Fruit fly (Drosophila melanogaster) whole organism, prepupa: Measurements from ENCODE around the gene CG14050.

ENCODE experiments used
- Blimp-1 ChIP-seq: fragments of 200-800 bp; sonication (Bioruptor generic); optimal IDR thresholded peaks from 3 replicates; lab custom pipeline; 2017; ENCODE audit warnings: missing biosample characterization, missing genetic modification characterization, mild to moderate bottlenecking, moderate library complexity, missing genetic modification reagents
- CG10631 ChIP-seq: fragments of 200-800 bp; sonication (Bioruptor generic); optimal IDR thresholded peaks from 2 replicates; lab custom pipeline; 2016; ENCODE audit warnings: missing biosample characterization, missing genetic modification characterization
- CG10669 ChIP-seq: fragments of 200-800 bp; sonication (Bioruptor generic); optimal IDR thresholded peaks from 3 replicates; lab custom pipeline; 2018; ENCODE audit warnings: missing biosample characterization, mild to moderate bottlenecking, missing genetic modification characterization, moderate library complexity
- CG15336 ChIP-seq: fragments of 200-800 bp; sonication (Bioruptor generic); IDR thresholded peaks from 2 replicates; pipeline ENCODE4 v1.3.6; 2022; ENCODE audit warnings: missing biosample characterization, missing genetic modification characterization
- CG1621 ChIP-seq: fragments of 200-800 bp; sonication (Bioruptor generic); optimal IDR thresholded peaks from 3 replicates; lab custom pipeline; 2018; ENCODE audit warnings: missing biosample characterization, mild to moderate bottlenecking, missing genetic modification characterization
- CG16779 ChIP-seq: fragments of 200-800 bp; sonication (Bioruptor generic); optimal IDR thresholded peaks from 3 replicates; lab custom pipeline; 2017; ENCODE audit warnings: missing biosample characterization, mild to moderate bottlenecking, missing genetic modification characterization
- CG3032 ChIP-seq: fragments of 200-800 bp; optimal IDR thresholded peaks from 2 replicates; lab custom pipeline; 2019; ENCODE audit warnings: missing biosample characterization, mild to moderate bottlenecking, missing genetic modification characterization, moderate library complexity
- CG31627 ChIP-seq: fragments of 200-800 bp; sonication (Bioruptor generic); optimal IDR thresholded peaks from 3 replicates; lab custom pipeline; 2016; ENCODE audit warnings: missing biosample characterization, missing genetic modification characterization
- CG32006 ChIP-seq: fragments of 200-800 bp; sonication (Bioruptor generic); optimal IDR thresholded peaks from 3 replicates; lab custom pipeline; 2017; ENCODE audit warnings: missing biosample characterization, mild to moderate bottlenecking, missing genetic modification characterization
- CG34406 ChIP-seq: fragments of 200-800 bp; sonication (Bioruptor generic); optimal IDR thresholded peaks from 3 replicates; lab custom pipeline; 2016; ENCODE audit warnings: missing biosample characterization, missing genetic modification characterization
- CG4318 ChIP-seq: fragments of 200-800 bp; sonication (Bioruptor generic); optimal IDR thresholded peaks from 3 replicates; lab custom pipeline; 2017; ENCODE audit warnings: missing biosample characterization, mild to moderate bottlenecking, missing genetic modification characterization
- CG6163 ChIP-seq: fragments of 200-800 bp; sonication (Bioruptor generic); IDR thresholded peaks from 3 replicates; pipeline ENCODE4 v1.3.6; 2022; ENCODE audit warnings: missing biosample characterization, missing genetic modification characterization
- CG6792 ChIP-seq: fragments of 200-800 bp; sonication (Bioruptor generic); optimal IDR thresholded peaks from 3 replicates; lab custom pipeline; 2016; ENCODE audit warnings: missing biosample characterization, missing genetic modification characterization
- CG6808 ChIP-seq: fragments of 200-800 bp; sonication (Bioruptor generic); optimal IDR thresholded peaks from 3 replicates; lab custom pipeline; 2017; ENCODE audit warnings: missing biosample characterization, missing genetic modification characterization, mild to moderate bottlenecking, moderate library complexity, missing genetic modification reagents
- CG6854 ChIP-seq: fragments of 200-800 bp; sonication (Bioruptor generic); optimal IDR thresholded peaks from 2 replicates; lab custom pipeline; 2017; ENCODE audit warnings: missing biosample characterization, mild to moderate bottlenecking, missing genetic modification characterization
- CG8119 ChIP-seq: fragments of 200-800 bp; sonication (Bioruptor generic); IDR thresholded peaks from 3 replicates; pipeline ENCODE4 v1.3.6; 2022; ENCODE audit warnings: missing biosample characterization, missing genetic modification characterization
- CG8632 ChIP-seq: fragments of 200-800 bp; sonication (Bioruptor generic); optimal IDR thresholded peaks from 3 replicates; lab custom pipeline; 2016; ENCODE audit warnings: missing biosample characterization, missing genetic modification characterization
- Eip75B ChIP-seq: fragments of 200-800 bp; sonication (Bioruptor generic); optimal IDR thresholded peaks from 3 replicates; lab custom pipeline; 2016; ENCODE audit warnings: missing biosample characterization, missing genetic modification characterization
- Eip78C ChIP-seq: fragments of 200-800 bp; sonication (Bioruptor generic); peaks from one replicate; lab custom pipeline; 2016; ENCODE audit warnings: missing biosample characterization, missing genetic modification characterization
- Eip93F ChIP-seq: fragments of 200-800 bp; sonication (Bioruptor generic); optimal IDR thresholded peaks from 2 replicates; lab custom pipeline; 2016; ENCODE audit warnings: missing biosample characterization, mild to moderate bottlenecking, missing genetic modification characterization
- Ets21C ChIP-seq: fragments of 200-800 bp; sonication (Bioruptor generic); optimal IDR thresholded peaks from 3 replicates; lab custom pipeline; 2016; ENCODE audit warnings: missing biosample characterization, missing genetic modification characterization
- Ets96B ChIP-seq: fragments of 200-800 bp; optimal IDR thresholded peaks from 2 replicates; lab custom pipeline; 2019; ENCODE audit warnings: missing biosample characterization, mild to moderate bottlenecking, missing genetic modification characterization, moderate library complexity
- Gug ChIP-seq: fragments of 200-800 bp; sonication (Bioruptor generic); IDR thresholded peaks from 2 replicates; pipeline ENCODE4 v1.3.6; 2022; ENCODE audit warnings: missing biosample characterization, missing genetic modification characterization
- Hr39 ChIP-seq: fragments of 200-800 bp; sonication (Bioruptor generic); optimal IDR thresholded peaks from 2 replicates; lab custom pipeline; 2016; ENCODE audit warnings: missing biosample characterization, missing genetic modification characterization
- Lpt ChIP-seq: fragments of 200-800 bp; sonication (Bioruptor generic); optimal IDR thresholded peaks from 3 replicates; lab custom pipeline; 2016; ENCODE audit warnings: missing biosample characterization, missing genetic modification characterization
- Met ChIP-seq: fragments of 200-800 bp; sonication (Bioruptor generic); optimal IDR thresholded peaks from 3 replicates; lab custom pipeline; 2016; ENCODE audit warnings: missing biosample characterization, missing genetic modification characterization
- OdsH ChIP-seq: fragments of 200-800 bp; sonication (Bioruptor generic); optimal IDR thresholded peaks from 3 replicates; lab custom pipeline; 2016; ENCODE audit warnings: missing biosample characterization, missing genetic modification characterization
- Smox ChIP-seq: fragments of 200-800 bp; sonication (Bioruptor generic); optimal IDR thresholded peaks from 3 replicates; lab custom pipeline; 2016; ENCODE audit warnings: missing biosample characterization, missing genetic modification characterization
- Sox102F ChIP-seq: fragments of 200-800 bp; sonication (Bioruptor generic); optimal IDR thresholded peaks from 2 replicates; lab custom pipeline; 2016; ENCODE audit warnings: missing biosample characterization, mild to moderate bottlenecking, missing genetic modification characterization
- Sox14 ChIP-seq: fragments of 200-800 bp; sonication (Bioruptor generic); optimal IDR thresholded peaks from 3 replicates; lab custom pipeline; 2016; ENCODE audit warnings: missing biosample characterization, missing genetic modification characterization
- cyc ChIP-seq: fragments of 200-800 bp; sonication (Bioruptor generic); optimal IDR thresholded peaks from 3 replicates; lab custom pipeline; 2016; ENCODE audit warnings: missing biosample characterization, missing genetic modification characterization
- dac ChIP-seq: fragments of 200-800 bp; sonication (Bioruptor generic); optimal IDR thresholded peaks from 2 replicates; lab custom pipeline; 2017; ENCODE audit warnings: missing biosample characterization, mild to moderate bottlenecking, missing genetic modification characterization
- dsx ChIP-seq: fragments of 200-800 bp; optimal IDR thresholded peaks from 3 replicates; lab custom pipeline; 2019; ENCODE audit warnings: missing biosample characterization, mild to moderate bottlenecking, missing genetic modification characterization, moderate library complexity; ENCODE audit not compliant: poor library complexity, severe bottlenecking
- eg ChIP-seq: fragments of 200-800 bp; sonication (Bioruptor generic); IDR thresholded peaks from 3 replicates; pipeline ENCODE4 v1.3.6; 2022; ENCODE audit warnings: missing biosample characterization, missing genetic modification characterization
- lz ChIP-seq: fragments of 200-800 bp; sonication (Bioruptor generic); optimal IDR thresholded peaks from 3 replicates; lab custom pipeline; 2016; ENCODE audit warnings: missing biosample characterization, missing genetic modification characterization
- net ChIP-seq: fragments of 200-800 bp; sonication (Bioruptor generic); optimal IDR thresholded peaks from 3 replicates; lab custom pipeline; 2016; ENCODE audit warnings: missing biosample characterization, missing genetic modification characterization
- pdm3 ChIP-seq: fragments of 200-800 bp; sonication (Bioruptor generic); optimal IDR thresholded peaks from 3 replicates; lab custom pipeline; 2016; ENCODE audit warnings: missing biosample characterization, missing genetic modification characterization
- ss ChIP-seq, 2 experiments: fragments of 200-800 bp; sonication (Bioruptor generic); optimal IDR thresholded peaks; 2 replicates in 1 of 2; 3 replicates in 1 of 2; lab custom pipeline; 2017 to 2018; ENCODE audit warnings: mild to moderate bottlenecking in 2 of 2, missing biosample characterization in 2 of 2, missing genetic modification characterization in 2 of 2, moderate library complexity in 1 of 2
- svp ChIP-seq: fragments of 200-800 bp; sonication (Bioruptor generic); peaks from one replicate; lab custom pipeline; 2016; ENCODE audit warnings: missing biosample characterization, missing genetic modification characterization
- topi ChIP-seq: fragments of 200-800 bp; sonication (Bioruptor generic); optimal IDR thresholded peaks from 3 replicates; lab custom pipeline; 2016; ENCODE audit warnings: missing biosample characterization, missing genetic modification characterization
- vri ChIP-seq: fragments of 200-800 bp; sonication (Bioruptor generic); optimal IDR thresholded peaks from 3 replicates; lab custom pipeline; 2016; ENCODE audit warnings: missing biosample characterization, mild to moderate bottlenecking, missing genetic modification characterization

CG14050 gene

DNA sequence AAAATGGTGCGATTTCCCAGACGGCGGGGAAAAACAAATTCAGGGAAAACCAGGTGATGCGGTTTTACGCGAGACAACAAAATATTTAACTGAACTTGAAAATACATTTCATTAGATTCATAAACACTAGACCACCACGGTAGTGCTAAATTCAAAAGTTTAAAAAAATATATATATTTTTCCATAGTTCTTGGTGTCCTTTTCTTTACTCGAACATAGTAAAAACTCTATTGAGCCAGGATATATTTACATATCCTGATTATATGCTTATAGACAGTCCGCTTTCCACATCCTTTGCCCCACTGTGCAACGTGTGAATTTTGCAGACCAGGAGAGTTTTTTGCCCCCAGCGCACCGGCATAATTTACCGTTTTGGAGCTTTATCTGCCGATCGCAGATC, 39.4 kb upstream of the CG14050 start (continued):
- TF ChIP-seq CG3032 (tag; lab: Kevin White, UChicago) (peak; percentile 14), CG34406 (GFP tag; lab: Kevin White, UChicago) (peak; percentile 72), CG6808 (GFP tag; lab: Kevin White, UChicago) (peak; percentile 22), CG15336 (GFP tag; lab: Robert Waterston, UW) (peak; percentile 85), dac (GFP tag; lab: Kevin White, UChicago) (peak; percentile 67), Gug (GFP tag; lab: Robert Waterston, UW) (peak; percentile 50; the same call in 1 of the 2 replicates), CG8119 (peak; percentile 89), pdm3 (GFP tag; lab: Kevin White, UChicago) (peak; percentile 71)

dm6 chrX:2363733-2364132, 37.7 kb upstream of the CG14050 start:
- peak; percentile 75 for TF ChIP-seq Blimp-1 (GFP tag; lab: Kevin White, UChicago)
- no peak for TF ChIP-seq eg
- TF ChIP-seq CG16779: no peak
- TF ChIP-seq CG8119: no peak

- TF ChIP-seq topi (GFP tag; lab: Kevin White, UChicago) (no peak), Lpt (no peak), Eip75B (GFP tag; lab: Kevin White, UChicago) (no peak), Eip93F (no peak), CG6854 (GFP tag; lab: Kevin White, UChicago) (no peak), svp (GFP tag; lab: Kevin White, UChicago) (no peak), cyc (GFP tag; lab: Kevin White, UChicago) (no peak), lz (no peak), Smox (GFP tag; lab: Kevin White, UChicago) (no peak), Gug (GFP tag; lab: Robert Waterston, UW) (no peak), eg (no peak)
- TF ChIP-seq, all 60 proteins: peak for 0
Observed at dm6 chrX:2362414-2362813, 36.4 kb upstream of the CG14050 start.

DNA sequence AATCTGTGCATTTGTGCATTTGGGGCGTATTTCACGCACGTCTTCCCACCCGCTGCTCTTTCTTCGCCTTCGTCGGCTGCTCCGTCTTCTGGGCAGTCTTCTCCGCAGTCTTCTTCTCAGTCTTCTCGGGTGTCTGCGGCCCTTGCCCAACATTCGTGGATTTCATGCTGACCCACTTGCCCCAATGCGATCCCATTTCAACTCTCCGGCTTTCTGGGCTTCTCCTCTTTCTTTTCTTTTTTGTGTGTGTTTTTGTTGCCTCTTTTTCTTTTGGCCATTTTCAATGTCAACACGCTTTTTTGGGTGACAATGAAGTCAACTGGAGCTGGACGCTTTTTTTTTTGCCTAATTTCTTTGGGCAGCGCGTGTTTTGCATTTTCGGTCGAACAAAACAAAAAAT, 35.0 kb upstream of the CG14050 start:
- TF ChIP-seq CG6163: peak; percentile 9; the same call in 1 of the 3 replicates
- TF ChIP-seq Eip78C: peak; percentile 24
- TF ChIP-seq Blimp-1 (GFP tag; lab: Kevin White, UChicago): peak; percentile 47
- peak; percentile 33 for TF ChIP-seq vri (GFP tag; lab: Kevin White, UChicago)
- no peak for TF ChIP-seq CG10669 (GFP tag; lab: Kevin White, UChicago)
- no peak for TF ChIP-seq CG16779
- peak; percentile 38 for TF ChIP-seq Eip75B (GFP tag; lab: Kevin White, UChicago)
- TF ChIP-seq lz: no peak
- TF ChIP-seq CG6854 (GFP tag; lab: Kevin White, UChicago): peak; percentile 74
- TF ChIP-seq svp (GFP tag; lab: Kevin White, UChicago): peak; percentile 41

dm6 chrX:2359845-2360244, 33.8 kb upstream of the CG14050 start:
- TF ChIP-seq ss (GFP tag; optimal IDR thresholded peaks at IDR 0.05; lab: Kevin White, UChicago): peak; percentile 94 to 95
- TF ChIP-seq CG31627 (GFP tag; lab: Kevin White, UChicago): peak; percentile 85
- peak; percentile 87 for TF ChIP-seq CG8632 (GFP tag; lab: Kevin White, UChicago)
- peak; percentile 70 for TF ChIP-seq vri (GFP tag; lab: Kevin White, UChicago)
- peak; percentile 95 for TF ChIP-seq Blimp-1 (GFP tag; lab: Kevin White, UChicago)
- peak; percentile 93 for TF ChIP-seq CG6792 (GFP tag; lab: Kevin White, UChicago)
- TF ChIP-seq OdsH (GFP tag; lab: Kevin White, UChicago): peak; percentile 91
- TF ChIP-seq CG8119: peak; percentile 93
- peak; percentile 96 for TF ChIP-seq eg
- peak; percentile 91 for TF ChIP-seq CG4318 (GFP tag; lab: Kevin White, UChicago)
- TF ChIP-seq dac (GFP tag; lab: Kevin White, UChicago): peak; percentile 92
- TF ChIP-seq Hr39: peak; percentile 87
- peak; percentile 95 for TF ChIP-seq CG32006 (GFP tag; lab: Kevin White, UChicago)
- peak; percentile 76 for TF ChIP-seq Ets21C
- TF ChIP-seq Met (GFP tag; lab: Kevin White, UChicago): peak; percentile 88
- TF ChIP-seq dsx: peak; percentile 86
- TF ChIP-seq CG16779: peak; percentile 89
- TF ChIP-seq Eip78C: peak; percentile 97
- TF ChIP-seq CG34406 (GFP tag; lab: Kevin White, UChicago): peak; percentile 89
- TF ChIP-seq lz: peak; percentile 88
- peak; percentile 92 for TF ChIP-seq Sox14
- TF ChIP-seq Eip75B (GFP tag; lab: Kevin White, UChicago): peak; percentile 93
- TF ChIP-seq Smox (GFP tag; lab: Kevin White, UChicago): peak; percentile 80
- peak; percentile 93 for TF ChIP-seq CG1621 (tag; lab: Kevin White, UChicago)
- peak; percentile 92 for TF ChIP-seq net (GFP tag; lab: Kevin White, UChicago)
- TF ChIP-seq pdm3 (GFP tag; lab: Kevin White, UChicago): peak; percentile 94
- peak; percentile 85 for TF ChIP-seq Sox102F
- TF ChIP-seq Eip93F: peak; percentile 21
- peak; percentile 91 for TF ChIP-seq Ets96B
- peak; percentile 93 for TF ChIP-seq CG10631 (GFP tag; lab: Kevin White, UChicago)
